Worm (Caenorhabditis elegans) whole organism, dauer: ENCODE results near the gene fbl-1.

ENCODE experiments used
- unc-62 ChIP-seq: sonication (generic microtip); optimal IDR thresholded peaks from 2 replicates; lab custom pipeline; 2017; ENCODE audit warnings: missing biosample characterization, missing genetic modification reagents, missing genetic modification characterization

Gene fbl-1

DNA sequence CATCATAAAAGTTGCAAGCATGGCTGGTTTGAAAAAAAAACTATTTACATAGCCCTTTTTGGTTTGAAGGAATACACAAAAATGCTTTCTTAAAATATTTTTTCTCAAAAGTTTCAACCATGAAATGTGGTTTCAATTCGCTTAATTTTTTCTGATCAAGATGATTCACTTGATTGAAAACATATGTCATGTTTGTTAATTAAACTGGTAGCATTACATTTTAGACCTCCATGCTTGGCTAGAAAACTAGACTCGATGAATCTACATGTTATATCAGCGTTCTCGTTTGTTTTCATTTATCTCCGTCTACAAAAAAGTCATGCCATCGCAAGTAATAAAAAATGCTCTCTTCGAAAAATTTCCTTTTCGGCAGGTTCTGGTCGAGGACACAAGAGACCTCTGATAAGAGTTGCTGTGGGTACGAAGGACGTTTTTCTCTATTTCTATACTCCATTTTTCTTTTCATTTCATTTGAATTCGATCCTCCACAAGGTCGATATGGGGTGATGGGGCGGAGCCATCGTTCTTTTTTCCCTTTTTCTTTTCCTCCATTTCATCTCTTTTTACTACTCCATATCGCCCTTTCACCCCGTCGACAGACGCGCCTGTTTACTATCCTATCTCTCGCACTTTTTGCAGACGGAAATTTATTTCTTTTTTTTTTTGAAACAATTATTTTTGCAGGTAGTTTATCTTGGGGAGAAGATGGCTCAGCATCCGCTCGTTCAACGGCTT is 14.8 kb upstream of the fbl-1 start, which contains the start of gene elo-1:
Gene elo-1 (plus strand): TSS at position 685 of the 735 bp plus-strand sequence.
- no peak for TF ChIP-seq unc-62

ce11 chrIV:9527002-9527401 is 13.6 kb upstream of the fbl-1 start:
- no peak for TF ChIP-seq unc-62

DNA sequence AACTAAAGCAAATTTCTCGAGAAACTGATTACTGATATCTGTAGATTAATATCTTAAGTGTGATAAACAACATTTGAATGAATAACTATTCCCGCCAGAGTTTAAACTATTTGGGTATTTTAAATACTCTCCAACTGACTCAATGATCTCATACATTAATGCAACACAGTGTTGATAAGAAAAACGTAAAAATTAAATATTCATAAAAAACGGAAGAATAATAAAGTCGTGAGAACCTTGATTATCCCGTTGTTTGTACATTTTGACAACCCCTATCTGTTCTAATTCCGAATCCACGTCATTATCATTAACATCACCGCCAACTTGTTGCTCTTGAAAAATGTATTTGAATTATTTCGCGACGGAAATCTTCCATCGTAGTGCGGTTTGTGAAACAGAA is 11.0 kb upstream of the fbl-1 start, which contains the start of gene elo-7:
Gene elo-7 (plus strand): TSS at position 301 of the 400 bp plus-strand sequence.
- TF ChIP-seq unc-62, result no peak

DNA sequence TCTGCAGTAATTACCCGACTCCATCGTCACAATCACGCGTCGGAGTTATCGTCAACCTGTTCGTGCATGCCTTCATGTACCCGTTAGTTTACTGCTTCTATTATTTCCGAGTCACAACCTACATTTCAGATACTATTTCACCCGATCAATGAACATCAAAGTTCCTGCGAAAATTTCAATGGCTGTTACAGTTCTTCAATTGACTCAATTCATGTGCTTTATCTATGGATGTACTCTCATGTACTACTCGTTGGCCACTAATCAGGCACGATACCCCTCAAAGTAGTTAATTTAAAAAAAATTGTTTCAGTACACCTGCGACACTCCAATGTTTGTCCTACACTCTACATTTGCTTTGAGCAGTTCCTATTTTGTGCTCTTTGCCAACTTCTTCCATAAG is 9.8 kb upstream of the fbl-1 start:
- TF ChIP-seq unc-62, result no peak

ce11 chrIV:9533071-9533470 is 7.5 kb upstream of the fbl-1 start, which contains the start of gene F56H11.2:
Gene F56H11.2, minus strand, starts transcription at chrIV:9533171.
- TF ChIP-seq unc-62, result no peak

DNA sequence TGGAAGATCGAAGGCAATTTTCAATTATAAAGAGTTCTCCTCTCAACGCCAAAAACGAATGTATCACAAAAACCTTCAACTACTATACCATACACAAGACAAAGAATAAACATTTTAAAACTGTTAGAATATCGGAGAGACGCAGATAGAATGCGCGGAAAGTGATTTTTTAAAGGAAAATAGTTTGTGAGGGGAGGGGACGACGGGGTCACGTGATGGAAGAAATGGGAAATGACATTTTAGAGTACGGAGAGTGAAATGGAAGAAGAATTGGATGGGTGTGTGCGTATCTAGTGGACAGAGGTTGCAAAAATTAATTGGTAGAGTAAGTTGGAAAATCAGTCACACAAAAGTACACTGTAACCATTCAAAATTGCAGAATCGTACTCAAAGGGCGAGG is 6.3 kb upstream of the fbl-1 start:
- no peak for TF ChIP-seq unc-62

DNA sequence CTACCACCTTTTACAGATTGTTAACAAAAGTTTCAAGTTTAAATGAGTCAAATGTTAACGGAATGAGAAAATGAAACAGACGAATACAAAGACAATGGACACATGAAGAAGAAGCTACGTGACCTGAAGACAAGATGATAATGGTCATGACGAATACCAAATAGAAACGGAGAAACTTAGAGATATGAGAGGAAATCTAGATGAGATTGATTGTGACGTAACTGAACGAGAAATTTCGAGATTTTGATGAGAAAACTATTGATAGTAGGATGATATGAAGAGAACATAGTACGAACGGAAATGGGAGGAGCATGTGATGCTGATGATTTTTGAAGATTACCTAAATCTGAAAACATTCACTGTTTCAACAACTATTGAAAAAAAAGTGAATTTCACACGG is 5.5 kb upstream of the fbl-1 start:
- TF ChIP-seq unc-62, result no peak

DNA sequence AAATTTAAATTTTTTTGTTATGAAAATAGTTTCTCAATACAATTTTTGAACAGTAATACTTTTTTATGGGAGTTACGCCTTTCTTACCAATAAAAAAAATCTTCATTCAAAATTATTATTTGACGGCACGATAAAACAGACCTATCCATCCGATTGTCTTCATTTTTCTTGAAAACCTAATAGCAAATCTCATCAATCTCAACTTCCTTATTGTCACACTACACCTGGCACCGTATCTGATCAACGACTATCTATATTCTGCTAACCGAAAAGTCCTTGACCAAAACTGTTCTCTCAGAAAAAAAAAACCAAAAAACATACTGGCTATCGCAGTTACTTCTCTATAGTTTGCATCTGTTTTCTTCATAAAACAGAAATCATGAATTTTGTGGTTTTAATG is 4.5 kb upstream of the fbl-1 start:
- no peak for TF ChIP-seq unc-62

ce11 chrIV:9537500-9537899 is 3.1 kb upstream of the fbl-1 start:
- TF ChIP-seq unc-62, result no peak

ce11 chrIV:9538214-9538613 is 2.4 kb upstream of the fbl-1 start:
- TF ChIP-seq unc-62, result no peak

DNA sequence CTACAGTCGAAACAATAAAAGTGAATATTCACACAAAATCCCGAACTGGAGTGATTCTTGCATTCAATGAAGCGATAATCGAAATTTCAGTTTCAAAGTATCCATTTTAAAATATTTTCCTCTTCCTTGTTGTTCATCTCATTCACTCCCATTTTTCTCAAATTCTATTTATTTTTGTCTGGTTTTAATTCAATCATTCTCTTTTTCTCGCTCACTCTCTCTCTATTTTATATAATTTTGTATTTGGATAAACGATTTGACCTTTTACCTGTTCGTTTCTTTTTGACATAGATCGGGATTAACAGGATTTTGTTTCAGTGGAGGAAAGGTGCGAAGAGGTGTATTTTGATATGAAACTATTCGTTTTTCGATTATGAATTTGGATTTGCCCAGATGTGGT is 5.4 kb downstream of the fbl-1 start, which contains the start of gene T05A1.5:
Gene T05A1.5 (plus strand): TSS at position 301 of the 400 bp plus-strand sequence.
- no peak for TF ChIP-seq unc-62

DNA sequence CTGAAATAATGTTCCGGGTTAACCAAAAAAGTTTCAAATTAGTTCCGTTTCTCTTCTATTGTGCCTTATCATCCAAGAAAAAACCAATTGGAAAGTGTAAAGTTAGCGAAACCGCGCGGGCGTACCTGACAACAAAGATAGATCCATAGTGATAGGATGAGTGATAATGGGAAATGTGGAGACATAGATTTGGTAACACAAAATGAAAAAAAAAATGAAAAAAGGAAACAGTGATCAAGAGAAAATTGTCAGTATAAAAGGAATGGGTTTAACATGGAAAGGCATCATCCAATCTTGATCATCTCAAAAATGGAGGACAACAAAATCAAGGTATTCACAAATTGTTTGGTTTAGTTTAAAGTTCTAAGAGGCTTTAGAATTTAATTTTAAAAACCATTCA is 22.5 kb downstream of the fbl-1 start, which contains the start of gene col-122:
Gene col-122 (plus strand): TSS at position 301 of the 400 bp plus-strand sequence.
- TF ChIP-seq unc-62, result no peak

ce11 chrIV:9563529-9564376 is 23.1 kb downstream of the fbl-1 start:
- no peak for TF ChIP-seq unc-62

ce11 chrIV:9566505-9566904 is 25.9 kb downstream of the fbl-1 start, which contains the start of gene lron-14:
Gene lron-14, minus strand, starts transcription at chrIV:9566605.
- no peak for TF ChIP-seq unc-62

DNA sequence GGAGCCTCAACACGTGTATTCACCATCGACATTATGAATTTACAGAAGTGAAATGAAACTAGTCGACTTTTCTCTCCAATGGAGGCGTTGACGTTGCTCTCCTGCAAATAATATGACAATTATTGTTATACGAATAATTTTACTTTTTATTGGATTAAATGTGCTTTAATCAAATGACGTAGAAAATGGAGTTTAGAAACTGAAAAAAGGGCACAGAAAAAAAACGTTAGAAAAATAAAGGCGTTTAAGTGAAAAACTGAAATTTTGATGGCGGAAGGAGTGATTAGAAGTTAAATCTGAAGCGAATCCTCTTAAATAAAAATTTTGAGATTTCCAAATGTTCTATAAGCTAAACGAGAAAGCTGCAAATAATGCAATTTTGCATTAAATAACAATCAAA is 39.4 kb downstream of the fbl-1 start, which contains the start of gene npr-2:
Gene npr-2 (minus strand): TSS at position 101 of the 400 bp plus-strand sequence.
- no peak for TF ChIP-seq unc-62

DNA sequence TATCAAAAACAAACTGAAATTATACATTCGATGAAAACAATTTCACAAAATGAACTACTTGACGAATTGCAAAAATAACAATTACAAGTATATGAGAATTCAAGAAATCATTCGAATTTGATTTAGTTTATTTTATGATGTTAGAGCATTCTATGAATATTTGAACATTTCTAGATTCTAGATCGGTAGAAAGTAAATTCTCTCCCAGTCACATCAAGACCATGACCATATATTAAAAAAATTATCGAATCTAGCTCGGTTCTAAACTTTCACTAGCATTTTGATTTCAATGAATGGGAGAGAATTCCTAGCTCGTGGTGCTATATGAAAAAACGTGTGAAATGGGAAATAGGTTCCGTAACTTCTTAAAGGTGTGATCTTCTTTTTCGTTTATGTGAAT is 43.7 kb downstream of the fbl-1 start:
- TF ChIP-seq unc-62, result no peak

DNA sequence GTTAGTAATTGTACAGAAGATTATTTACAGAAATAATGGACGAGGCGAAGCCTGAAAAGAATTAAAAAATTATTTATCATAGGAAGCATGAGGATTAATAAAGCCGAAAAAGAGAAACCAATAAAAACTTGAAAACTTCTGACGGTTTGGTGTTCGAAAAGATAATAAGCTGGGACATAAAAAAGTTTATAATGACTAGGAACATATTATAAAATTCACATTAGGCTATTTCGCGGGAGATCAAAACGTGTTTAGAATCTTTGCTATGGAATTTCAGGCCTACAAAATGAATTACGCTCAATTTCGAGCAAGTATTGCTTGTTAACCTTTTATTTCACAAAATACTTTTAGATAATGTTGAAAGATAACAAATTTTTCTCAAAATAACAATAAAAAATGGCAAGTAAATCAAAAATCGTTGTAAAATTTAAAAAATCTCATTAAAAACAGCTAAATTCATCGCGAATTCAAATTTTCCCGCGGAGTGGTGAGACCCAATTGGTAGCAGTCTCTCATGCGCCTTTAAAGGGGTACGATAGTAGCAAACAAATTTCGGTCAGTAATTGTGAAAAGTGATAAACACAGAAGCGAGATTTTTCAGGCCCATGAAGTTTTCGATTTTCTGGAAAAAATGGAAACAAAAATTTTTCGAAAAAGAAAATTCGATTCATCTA is 48.3 kb downstream of the fbl-1 start, which contains the start of gene trcs-1:
Gene trcs-1 (minus strand): TSS at position 51 of the 674 bp plus-strand sequence.
- no peak for TF ChIP-seq unc-62
